Fruit fly (Drosophila melanogaster) whole organism, wandering third instar larva: ENCODE measurements around the gene MAGE.

Experiments
- Abd-B ChIP-seq: fragments of >200 bp; optimal IDR thresholded peaks from 2 replicates; lab custom pipeline; 2017; ENCODE audit warnings: missing biosample characterization, missing genetic modification characterization
- CG32264 ChIP-seq: fragments of 200-800 bp; sonication (Bioruptor generic); optimal IDR thresholded peaks from 2 replicates; lab custom pipeline; 2016; ENCODE audit warnings: missing biosample characterization, missing genetic modification characterization
- CG9705 ChIP-seq: fragments of 200-800 bp; sonication (Bioruptor generic); optimal IDR thresholded peaks from 2 replicates; lab custom pipeline; 2018; ENCODE audit warnings: missing biosample characterization, mild to moderate bottlenecking, missing genetic modification characterization
- CrebA ChIP-seq: fragments of 200-800 bp; sonication (Bioruptor generic); optimal IDR thresholded peaks from 2 replicates; lab custom pipeline; 2016; ENCODE audit warnings: missing biosample characterization, mild to moderate bottlenecking, missing genetic modification characterization, borderline replicate concordance
- Dfd ChIP-seq: fragments of >200 bp; optimal IDR thresholded peaks from 2 replicates; lab custom pipeline; 2017; ENCODE audit warnings: missing biosample characterization, missing genetic modification characterization
- Dif ChIP-seq: fragments of 200-275, 200-300 bp; sonication (Bioruptor generic); optimal IDR thresholded peaks from 2 replicates; lab custom pipeline; 2018; ENCODE audit warnings: missing biosample characterization, missing genetic modification characterization; ENCODE audit not compliant: partially characterized antibody
- GATAd ChIP-seq: sonication (Bioruptor generic); optimal IDR thresholded peaks from 2 replicates; lab custom pipeline; 2016; ENCODE audit warnings: missing biosample characterization, missing genetic modification characterization
- HLH106 ChIP-seq: fragments of 200-800 bp; optimal IDR thresholded peaks from 3 replicates; lab custom pipeline; 2019; ENCODE audit warnings: missing biosample characterization, mild to moderate bottlenecking, missing genetic modification characterization, moderate library complexity
- Hnf4 ChIP-seq: fragments of 200-800 bp; sonication (Bioruptor generic); optimal IDR thresholded peaks from 2 replicates; lab custom pipeline; 2016; ENCODE audit warnings: missing biosample characterization, mild to moderate bottlenecking, missing genetic modification characterization
- Hr78 ChIP-seq: fragments of >200 bp; optimal IDR thresholded peaks from 2 replicates; lab custom pipeline; 2017; ENCODE audit warnings: missing biosample characterization, missing genetic modification characterization
- Hr83 ChIP-seq: fragments of 200-300 bp; sonication (Bioruptor generic); optimal IDR thresholded peaks from 2 replicates; lab custom pipeline; 2016; ENCODE audit warnings: missing biosample characterization, mild to moderate bottlenecking, missing genetic modification characterization, moderate library complexity; ENCODE audit not compliant: poor library complexity, severe bottlenecking
- Jra ChIP-seq: sonication (Bioruptor generic); optimal IDR thresholded peaks from 2 replicates; lab custom pipeline; 2016; ENCODE audit warnings: missing biosample characterization, missing genetic modification characterization
- Mio ChIP-seq: sonication (Bioruptor generic); optimal IDR thresholded peaks from 2 replicates; lab custom pipeline; 2016; ENCODE audit warnings: missing biosample characterization, missing genetic modification characterization
- Myc ChIP-seq: fragments of >200 bp; optimal IDR thresholded peaks from 2 replicates; lab custom pipeline; 2017
- N ChIP-seq: fragments of >200 bp; optimal IDR thresholded peaks from 2 replicates; lab custom pipeline; 2018; ENCODE audit warnings: missing biosample characterization, missing external identifiers, missing genetic modification characterization
- OdsH ChIP-seq: fragments of 200-800 bp; sonication (Bioruptor generic); optimal IDR thresholded peaks from 2 replicates; lab custom pipeline; 2016; ENCODE audit warnings: missing biosample characterization, mild to moderate bottlenecking, missing genetic modification characterization
- Rel ChIP-seq, 2 experiments: fragments of 200-800 bp; sonication (Bioruptor generic) in 1 of 2; optimal IDR thresholded peaks; 2 replicates in 1 of 2; 3 replicates in 1 of 2; lab custom pipeline; 2016 to 2019; ENCODE audit warnings: mild to moderate bottlenecking in 2 of 2, missing biosample characterization in 2 of 2, missing genetic modification characterization in 2 of 2, moderate library complexity in 1 of 2
- Sp1 ChIP-seq: fragments of 200-800 bp; sonication (Bioruptor generic); optimal IDR thresholded peaks from 3 replicates; lab custom pipeline; 2019; ENCODE audit warnings: missing biosample characterization, mild to moderate bottlenecking, missing genetic modification characterization, moderate library complexity
- Vsx2 ChIP-seq: fragments of 200-300, 225-300 bp; sonication (Bioruptor generic); optimal IDR thresholded peaks from 2 replicates; lab custom pipeline; 2018; ENCODE audit warnings: missing biosample characterization, missing genetic modification characterization; ENCODE audit not compliant: partially characterized antibody
- br ChIP-seq: fragments of 200-800 bp; sonication (Bioruptor generic); optimal IDR thresholded peaks from 2 replicates; lab custom pipeline; 2016; ENCODE audit warnings: missing biosample characterization, missing genetic modification characterization
- brk ChIP-seq: fragments of 200-800 bp; sonication (Bioruptor generic); optimal IDR thresholded peaks from 2 replicates; lab custom pipeline; 2016; ENCODE audit warnings: missing biosample characterization, mild to moderate bottlenecking, missing genetic modification characterization
- dl ChIP-seq, 2 experiments: fragments of 175-275, 200-275 bp in 1 of 2; fragments of 200-275 bp in 1 of 2; sonication (Bioruptor generic); optimal IDR thresholded peaks; lab custom pipeline; 2018; ENCODE audit warnings: mild to moderate bottlenecking in 2 of 2, missing biosample characterization in 2 of 2, missing genetic modification characterization in 2 of 2, moderate library complexity in 2 of 2; ENCODE audit not compliant: partially characterized antibody in 2 of 2, insufficient read depth in 1 of 2
- dmrt93B ChIP-seq: fragments of 200-800 bp; sonication (Bioruptor generic); optimal IDR thresholded peaks from 2 replicates; lab custom pipeline; 2018; ENCODE audit warnings: missing biosample characterization, mild to moderate bottlenecking, missing genetic modification characterization
- dsf ChIP-seq: sonication (Bioruptor generic); optimal IDR thresholded peaks from 2 replicates; lab custom pipeline; 2016; ENCODE audit warnings: missing biosample characterization, missing genetic modification characterization, borderline replicate concordance
- ey ChIP-seq: fragments of 200-800 bp; sonication (Bioruptor generic); optimal IDR thresholded peaks from 2 replicates; lab custom pipeline; 2016; ENCODE audit warnings: missing biosample characterization, missing genetic modification characterization
- foxo ChIP-seq, 2 experiments: fragments of 200-800 bp; sonication (Bioruptor generic); optimal IDR thresholded peaks; 2 replicates in 1 of 2; 3 replicates in 1 of 2; lab custom pipeline; 2016 to 2017; ENCODE audit warnings: missing biosample characterization in 2 of 2, missing genetic modification characterization in 2 of 2
- fru ChIP-seq: fragments of 200-800 bp; sonication (Bioruptor generic); optimal IDR thresholded peaks from 3 replicates; lab custom pipeline; 2016; ENCODE audit warnings: missing biosample characterization, mild to moderate bottlenecking, missing genetic modification characterization
- h ChIP-seq: fragments of 200-800 bp; sonication (Bioruptor generic); optimal IDR thresholded peaks from 3 replicates; lab custom pipeline; 2016; ENCODE audit warnings: missing biosample characterization, mild to moderate bottlenecking, missing genetic modification characterization
- jim ChIP-seq: fragments of 175-275, 200-325 bp; sonication (Bioruptor generic); optimal IDR thresholded peaks from 2 replicates; lab custom pipeline; 2016; ENCODE audit warnings: missing biosample characterization, mild to moderate bottlenecking, missing genetic modification characterization
- lola ChIP-seq: fragments of >200 bp; optimal IDR thresholded peaks from 2 replicates; lab custom pipeline; 2017; ENCODE audit warnings: missing biosample characterization, missing genetic modification characterization
- pan ChIP-seq: fragments of >200 bp; optimal IDR thresholded peaks from 2 replicates; lab custom pipeline; 2017
- psq ChIP-seq: fragments of 200-800 bp; sonication (Bioruptor generic); optimal IDR thresholded peaks from 3 replicates; lab custom pipeline; 2017; ENCODE audit warnings: missing biosample characterization, mild to moderate bottlenecking, missing genetic modification characterization, moderate library complexity
- rgr ChIP-seq: fragments of 200-800 bp; sonication (Bioruptor generic); optimal IDR thresholded peaks from 3 replicates; lab custom pipeline; 2016; ENCODE audit warnings: missing biosample characterization, mild to moderate bottlenecking, missing genetic modification characterization
- sage ChIP-seq: fragments of 200-800 bp; sonication (Bioruptor generic); optimal IDR thresholded peaks from 2 replicates; lab custom pipeline; 2016; ENCODE audit warnings: missing biosample characterization, mild to moderate bottlenecking, missing genetic modification characterization
- sv ChIP-seq: fragments of 200-800 bp; sonication (Bioruptor generic); optimal IDR thresholded peaks from 3 replicates; lab custom pipeline; 2016; ENCODE audit warnings: missing biosample characterization, missing genetic modification characterization
- tai ChIP-seq: sonication (Bioruptor generic); optimal IDR thresholded peaks from 2 replicates; lab custom pipeline; 2016; ENCODE audit warnings: missing biosample characterization, missing genetic modification characterization
- usp ChIP-seq: fragments of >200 bp; optimal IDR thresholded peaks from 2 replicates; lab custom pipeline; 2017; ENCODE audit warnings: missing biosample characterization, missing genetic modification characterization
- woc ChIP-seq: sonication (Bioruptor generic); optimal IDR thresholded peaks from 2 replicates; lab custom pipeline; 2016; ENCODE audit warnings: missing biosample characterization, mild to moderate bottlenecking, missing genetic modification characterization

MAGE gene

DNA sequence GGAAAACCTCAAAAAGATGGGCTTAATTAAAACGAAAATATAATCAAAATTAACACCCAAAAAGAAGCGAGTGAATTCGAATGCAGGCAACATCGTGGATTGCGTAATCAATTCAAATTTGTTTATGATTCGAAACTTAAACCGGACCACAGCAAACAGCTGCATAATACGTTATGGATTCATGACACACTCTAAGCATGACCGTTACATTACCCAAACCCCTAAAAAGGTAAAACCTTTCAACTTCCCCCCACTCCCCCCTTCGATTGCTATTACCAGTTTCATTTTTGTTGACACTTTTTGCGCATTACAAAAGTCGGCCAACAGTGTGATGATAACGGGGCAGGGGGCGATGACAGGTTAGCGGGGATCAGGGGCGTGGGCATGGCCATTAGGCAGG is 14.9 kb upstream of the MAGE start:
- TF ChIP-seq dsf (no peak), lola (no peak), foxo (GFP tag; optimal IDR thresholded peaks at IDR 0.05; lab: Kevin White, UChicago) (no peak), N (no peak), ey (GFP tag; lab: Kevin White, UChicago) (no peak), GATAd (no peak), Dif (no peak), usp (GFP tag; lab: Kevin White, UChicago) (no peak)

DNA sequence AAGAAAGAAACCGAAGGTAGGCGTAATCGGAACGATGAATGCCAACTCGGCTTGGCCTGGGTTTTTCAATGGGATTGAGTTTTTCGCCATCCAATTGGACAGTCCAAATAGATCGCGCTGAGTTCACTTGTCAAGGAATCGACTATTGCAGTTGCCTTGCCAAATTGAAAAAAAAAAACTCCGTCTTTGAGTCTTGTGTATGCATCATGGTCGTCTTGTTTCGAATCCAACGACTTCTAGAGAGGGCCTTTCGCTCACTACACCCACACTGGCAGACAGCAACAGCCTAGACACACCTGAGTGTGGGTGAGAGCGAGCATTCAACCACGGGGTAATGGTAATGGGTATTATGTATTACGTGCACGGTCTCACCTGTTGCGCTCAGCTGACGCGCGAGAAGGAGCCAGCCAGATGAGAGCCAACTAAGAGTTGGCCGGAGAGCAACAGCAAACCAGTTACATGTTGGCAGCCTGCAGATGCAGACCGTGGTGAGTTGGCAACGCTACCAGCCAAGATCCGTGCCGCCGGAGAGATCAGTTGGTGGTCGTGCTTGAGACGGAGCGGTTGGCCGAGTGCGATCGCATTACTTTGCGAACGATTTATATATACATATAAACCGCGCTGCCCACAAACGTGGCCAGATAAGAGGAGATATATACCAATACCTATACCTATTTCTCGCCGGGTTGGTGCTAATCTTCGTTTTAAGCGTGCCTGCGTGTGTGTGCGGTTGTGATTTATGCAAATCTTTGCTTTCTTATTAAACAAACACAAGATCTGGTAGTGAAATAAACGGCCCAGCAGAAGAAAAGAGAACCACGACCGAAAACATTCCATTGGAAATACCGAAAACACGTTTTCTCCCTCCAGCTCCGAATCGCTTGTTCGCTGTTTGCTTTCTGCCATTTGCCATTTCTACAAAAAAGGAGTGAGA is 7.6 kb upstream of the MAGE start, which contains the start of gene sas:
Gene sas, plus strand, starts transcription at position 453 of the 934 bp plus-strand sequence.
- TF ChIP-seq Hnf4 (GFP tag; lab: Kevin White, UChicago) (no peak), sv (no peak), dl (GFP tag; optimal IDR thresholded peaks at IDR 0.05; lab: Kevin White, UChicago; ENCODE audit: insufficient read depth in 1 of 2, partially characterized antibody in 2 of 2) (peak in 1 of 2 experiments; percentile 58), dmrt93B (GFP tag; lab: Kevin White, UChicago) (no peak), foxo (GFP tag; optimal IDR thresholded peaks at IDR 0.05; lab: Kevin White, UChicago) (no peak), Vsx2 (GFP tag; lab: Kevin White, UChicago) (peak; percentile 69), Rel (GFP tag; optimal IDR thresholded peaks at IDR 0.05; lab: Kevin White, UChicago) (no peak), Rel (tag; optimal IDR thresholded peaks at IDR 0.05; lab: Kevin White, UChicago) (peak; percentile 13), jim (GFP tag; lab: Kevin White, UChicago) (no peak), tai (GFP tag; lab: Kevin White, UChicago) (no peak), Mio (GFP tag; lab: Kevin White, UChicago) (no peak), Hr78 (no peak), Dif (peak; percentile 32), lola (no peak), pan (no peak), Jra (no peak), GATAd (no peak), brk (GFP tag; lab: Kevin White, UChicago) (no peak), woc (GFP tag; lab: Kevin White, UChicago) (no peak), CG9705 (GFP tag; lab: Kevin White, UChicago) (no peak), dsf (no peak), Dfd (GFP tag; lab: Kevin White, UChicago) (no peak), usp (GFP tag; lab: Kevin White, UChicago) (no peak), OdsH (GFP tag; lab: Kevin White, UChicago) (no peak), N (no peak), ey (GFP tag; lab: Kevin White, UChicago) (no peak), CrebA (peak; percentile 62), Hr83 (GFP tag; lab: Kevin White, UChicago) (no peak), fru (peak; percentile 18), h (GFP tag; lab: Kevin White, UChicago) (peak; percentile 2), Myc (lab: Kevin White, UChicago) (no peak), HLH106 (tag; lab: Kevin White, UChicago) (no peak), psq (GFP tag; lab: Kevin White, UChicago) (no peak), br (peak; percentile 9), sage (GFP tag; lab: Kevin White, UChicago) (no peak), Abd-B (GFP tag; lab: Kevin White, UChicago) (no peak), rgr (GFP tag; lab: Kevin White, UChicago) (no peak), CG32264 (GFP tag; lab: Kevin White, UChicago) (no peak), Sp1 (GFP tag; lab: Kevin White, UChicago) (peak; percentile 22)
